Fruit fly (Drosophila melanogaster) whole organism, embryonic: ENCODE measurements around the gene CG42258.
A peak's percentile ranks its signal among the peaks of the same experiment; 100 is the strongest.

Source experiments
- ATbp ChIP-seq: fragments of 200-800 bp; sonication (Bioruptor generic); optimal IDR thresholded peaks from 2 replicates; lab custom pipeline; 2017; ENCODE audit warnings: missing biosample characterization, mild to moderate bottlenecking, missing genetic modification characterization, missing genetic modification reagents
- Ada2b ChIP-seq: fragments of 200-800 bp; sonication (Bioruptor generic); IDR thresholded peaks from 2 replicates; pipeline ENCODE4 v1.3.6; 2022; ENCODE audit warnings: missing biosample characterization, missing genetic modification characterization
- BtbVII ChIP-seq: fragments of 200-800 bp; sonication (Bioruptor generic); optimal IDR thresholded peaks from 3 replicates; lab custom pipeline; 2017; ENCODE audit warnings: missing biosample characterization, mild to moderate bottlenecking, missing genetic modification characterization
- CG10147 ChIP-seq: fragments of 200-800 bp; sonication (Bioruptor generic); optimal IDR thresholded peaks from 2 replicates; lab custom pipeline; 2019; ENCODE audit warnings: missing biosample characterization, mild to moderate bottlenecking, missing genetic modification characterization, moderate library complexity
- CG11456 ChIP-seq: fragments of 200-800 bp; sonication (Bioruptor generic); IDR thresholded peaks from 3 replicates; pipeline ENCODE4 v1.3.6; 2022; ENCODE audit warnings: missing biosample characterization, missing genetic modification characterization
- CG11504 ChIP-seq: fragments of 200-800 bp; sonication (Bioruptor generic); optimal IDR thresholded peaks from 3 replicates; lab custom pipeline; 2019; ENCODE audit warnings: missing biosample characterization, mild to moderate bottlenecking, missing genetic modification characterization, moderate library complexity
- CG17829 ChIP-seq: fragments of 200-800 bp; optimal IDR thresholded peaks from 2 replicates; lab custom pipeline; 2019; ENCODE audit warnings: missing biosample characterization, mild to moderate bottlenecking, missing genetic modification characterization, moderate library complexity
- CG18011 ChIP-seq: fragments of 200-800 bp; sonication (Bioruptor generic); optimal IDR thresholded peaks from 2 replicates; lab custom pipeline; 2017; ENCODE audit warnings: missing biosample characterization, missing genetic modification characterization, mild to moderate bottlenecking, moderate library complexity, missing genotype
- CG2120 ChIP-seq: fragments of 200-800 bp; sonication (Bioruptor generic); optimal IDR thresholded peaks from 3 replicates; lab custom pipeline; 2016; ENCODE audit warnings: missing biosample characterization, missing genetic modification characterization
- CG2678 ChIP-seq: fragments of 200-800 bp; sonication (Bioruptor generic); optimal IDR thresholded peaks from 3 replicates; lab custom pipeline; 2019; ENCODE audit warnings: missing biosample characterization, mild to moderate bottlenecking, missing genetic modification characterization, moderate library complexity
- CG30403 ChIP-seq: fragments of 200-800 bp; sonication (Bioruptor generic); optimal IDR thresholded peaks from 3 replicates; lab custom pipeline; 2016; ENCODE audit warnings: missing biosample characterization, missing genetic modification characterization
- CG34422 ChIP-seq: fragments of 200-800 bp; sonication (Bioruptor generic); IDR thresholded peaks from 3 replicates; pipeline ENCODE4 v1.3.6; 2022; ENCODE audit warnings: missing biosample characterization, missing genetic modification characterization
- CG4424 ChIP-seq: fragments of 200-800 bp; sonication (Bioruptor generic); optimal IDR thresholded peaks from 3 replicates; lab custom pipeline; 2016; ENCODE audit warnings: missing biosample characterization, missing genetic modification characterization
- CG4707 ChIP-seq: fragments of 200-800 bp; sonication (Bioruptor generic); optimal IDR thresholded peaks from 2 replicates; lab custom pipeline; 2018; ENCODE audit warnings: missing biosample characterization, mild to moderate bottlenecking, missing genetic modification characterization, moderate library complexity
- CG4854 ChIP-seq: fragments of 200-800 bp; sonication (Bioruptor generic); optimal IDR thresholded peaks from 2 replicates; lab custom pipeline; 2016; ENCODE audit warnings: missing biosample characterization, missing genetic modification characterization, inconsistent platforms
- CG6813 ChIP-seq: fragments of 200-800 bp; sonication (Bioruptor generic); optimal IDR thresholded peaks from 2 replicates; lab custom pipeline; 2017; ENCODE audit warnings: missing biosample characterization, missing genetic modification characterization, mild to moderate bottlenecking, moderate library complexity, missing genetic modification reagents
- Camta ChIP-seq: fragments of 200-800 bp; sonication (Bioruptor generic); optimal IDR thresholded peaks from 2 replicates; lab custom pipeline; 2016; ENCODE audit warnings: missing biosample characterization, missing genetic modification characterization
- CoRest ChIP-seq: fragments of 200-800 bp; sonication (Bioruptor generic); optimal IDR thresholded peaks from 3 replicates; lab custom pipeline; 2018; ENCODE audit warnings: missing biosample characterization, mild to moderate bottlenecking, missing genetic modification characterization, moderate library complexity
- Dll ChIP-seq: fragments of 200-800 bp; sonication (Bioruptor generic); IDR thresholded peaks from 4 replicates; pipeline ENCODE4 v1.3.6; 2022; ENCODE audit warnings: missing biosample characterization, missing genetic modification characterization; ENCODE audit not compliant: partially characterized antibody
- Dref ChIP-seq: fragments of 200-800 bp; sonication (Bioruptor generic); IDR thresholded peaks from 2 replicates; pipeline ENCODE4 v1.3.6; 2022; ENCODE audit warnings: missing biosample characterization, missing genetic modification characterization
- Ets65A ChIP-seq: fragments of 200-800 bp; sonication (Bioruptor generic); peaks from one replicate; lab custom pipeline; 2016; ENCODE audit warnings: missing biosample characterization, missing genetic modification characterization
- Fer2 ChIP-seq: fragments of 200-800 bp; sonication (Bioruptor generic); optimal IDR thresholded peaks from 2 replicates; lab custom pipeline; 2018; ENCODE audit warnings: missing biosample characterization, mild to moderate bottlenecking, missing genetic modification characterization, moderate library complexity
- Hr3 ChIP-seq: fragments of 200-800 bp; sonication (Bioruptor generic); optimal IDR thresholded peaks from 3 replicates; lab custom pipeline; 2016; ENCODE audit warnings: missing biosample characterization, missing genetic modification characterization
- Max ChIP-seq: fragments of 200-800 bp; sonication (Bioruptor generic); optimal IDR thresholded peaks from 2 replicates; lab custom pipeline; 2016; ENCODE audit warnings: missing biosample characterization, mild to moderate bottlenecking, missing genetic modification characterization
- Med ChIP-seq: fragments of 200-800 bp; sonication (Bioruptor generic); peaks from one replicate; lab custom pipeline; 2016; ENCODE audit warnings: missing biosample characterization, missing genetic modification characterization, mild to moderate bottlenecking, inconsistent platforms, moderate library complexity
- Neu2 ChIP-seq: fragments of 200-800 bp; sonication (Bioruptor generic); optimal IDR thresholded peaks from 3 replicates; lab custom pipeline; 2016; ENCODE audit warnings: missing biosample characterization, missing genetic modification characterization, borderline replicate concordance
- Oli ChIP-seq: fragments of 200-800 bp; sonication (Bioruptor generic); optimal IDR thresholded peaks from 2 replicates; lab custom pipeline; 2018; ENCODE audit warnings: missing biosample characterization, mild to moderate bottlenecking, missing genetic modification characterization, moderate library complexity
- Sox100B ChIP-seq: fragments of 200-800 bp; sonication (Bioruptor generic); optimal IDR thresholded peaks from 3 replicates; lab custom pipeline; 2018; ENCODE audit warnings: missing biosample characterization, mild to moderate bottlenecking, missing genetic modification characterization
- Sox102F ChIP-seq: fragments of 200-800 bp; sonication (Bioruptor generic); optimal IDR thresholded peaks from 2 replicates; lab custom pipeline; 2018; ENCODE audit warnings: missing biosample characterization, mild to moderate bottlenecking, missing genetic modification characterization, moderate library complexity
- Sry-δ ChIP-seq: fragments of 200-800 bp; sonication (Bioruptor generic); optimal IDR thresholded peaks from 2 replicates; lab custom pipeline; 2016; ENCODE audit warnings: missing biosample characterization, missing genetic modification characterization
- Ssrp ChIP-seq: fragments of 200-800 bp; sonication (Bioruptor generic); optimal IDR thresholded peaks from 2 replicates; lab custom pipeline; 2018; ENCODE audit warnings: missing biosample characterization, mild to moderate bottlenecking, missing genetic modification characterization, moderate library complexity
- Usf ChIP-seq: fragments of 200-800 bp; sonication (Bioruptor generic); optimal IDR thresholded peaks from 2 replicates; lab custom pipeline; 2017; ENCODE audit warnings: missing genotype, missing biosample characterization, missing genetic modification characterization
- cg ChIP-seq: fragments of 200-800 bp; sonication (Bioruptor generic); optimal IDR thresholded peaks from 3 replicates; lab custom pipeline; 2019; ENCODE audit warnings: missing biosample characterization, mild to moderate bottlenecking, missing genetic modification characterization, moderate library complexity
- chinmo ChIP-seq: fragments of 200-800 bp; sonication (Bioruptor generic); IDR thresholded peaks from 4 replicates; pipeline ENCODE4 v1.3.6; 2022; ENCODE audit warnings: missing biosample characterization, missing genetic modification characterization; ENCODE audit not compliant: partially characterized antibody
- emc ChIP-seq: fragments of 200-800 bp; sonication (Bioruptor generic); optimal IDR thresholded peaks from 2 replicates; lab custom pipeline; 2016; ENCODE audit warnings: missing biosample characterization, missing genetic modification characterization
- exex ChIP-seq: fragments of 200-800 bp; sonication (Bioruptor generic); optimal IDR thresholded peaks from 4 replicates; lab custom pipeline; 2018; ENCODE audit warnings: missing biosample characterization, mild to moderate bottlenecking, missing genetic modification characterization, moderate library complexity
- grn ChIP-seq: fragments of 200-800 bp; sonication (Bioruptor generic); optimal IDR thresholded peaks from 3 replicates; lab custom pipeline; 2017; ENCODE audit warnings: missing biosample characterization, missing genetic modification characterization
- hkb ChIP-seq, 2 experiments: fragments of 200-800 bp in 1 of 2; fragments of >200 bp in 1 of 2; sonication (Bioruptor generic) in 1 of 2; IDR thresholded peaks in 1 of 2; optimal IDR thresholded peaks in 1 of 2; 2 replicates each; pipeline versions ENCODE4 v1.3.6 to Lab custom; 2017 to 2022; ENCODE audit warnings: missing biosample characterization in 1 of 2, missing genetic modification characterization in 1 of 2
- kni ChIP-seq: fragments of 200-800 bp; sonication (Bioruptor generic); optimal IDR thresholded peaks from 3 replicates; lab custom pipeline; 2017; ENCODE audit warnings: mild to moderate bottlenecking, missing biosample characterization, missing genetic modification reagents, missing genetic modification characterization
- mld ChIP-seq: fragments of 200-800 bp; sonication (Bioruptor generic); IDR thresholded peaks from 3 replicates; pipeline ENCODE4 v1.3.6; 2022; ENCODE audit warnings: missing biosample characterization, missing genetic modification characterization; ENCODE audit not compliant: partially characterized antibody
- nerfin-1 ChIP-seq: fragments of 200-800 bp; sonication (Bioruptor generic); optimal IDR thresholded peaks from 3 replicates; lab custom pipeline; 2019; ENCODE audit warnings: missing biosample characterization, mild to moderate bottlenecking, missing genetic modification characterization, moderate library complexity
- nmo ChIP-seq: fragments of 200-800 bp; sonication (Bioruptor generic); optimal IDR thresholded peaks from 2 replicates; lab custom pipeline; 2018; ENCODE audit warnings: missing biosample characterization, mild to moderate bottlenecking, missing genetic modification characterization, moderate library complexity
- onecut ChIP-seq: fragments of 200-800 bp; sonication (Bioruptor generic); IDR thresholded peaks from 2 replicates; pipeline ENCODE4 v1.3.6; 2022; ENCODE audit warnings: missing biosample characterization, missing genetic modification characterization
- pho ChIP-seq: fragments of 200-800 bp; sonication (Bioruptor generic); optimal IDR thresholded peaks from 2 replicates; lab custom pipeline; 2016; ENCODE audit warnings: missing biosample characterization, missing genetic modification characterization
- scrt ChIP-seq: fragments of 200-800 bp; sonication (Bioruptor generic); optimal IDR thresholded peaks from 2 replicates; lab custom pipeline; 2018; ENCODE audit warnings: missing biosample characterization, mild to moderate bottlenecking, missing genetic modification characterization, moderate library complexity
- sqz ChIP-seq: fragments of 200-800 bp; sonication (Bioruptor generic); optimal IDR thresholded peaks from 3 replicates; lab custom pipeline; 2018; ENCODE audit warnings: missing biosample characterization, mild to moderate bottlenecking, missing genetic modification characterization
- tll ChIP-seq, 2 experiments: fragments of 200-800 bp in 1 of 2; fragments of >200 bp in 1 of 2; sonication (Bioruptor generic) in 1 of 2; optimal IDR thresholded peaks; 2 replicates each; lab custom pipeline; 2017 to 2019; ENCODE audit warnings: missing biosample characterization in 2 of 2, missing genetic modification characterization in 2 of 2, mild to moderate bottlenecking in 1 of 2, moderate library complexity in 1 of 2
- unpg ChIP-seq: fragments of 200-800 bp; sonication (Bioruptor generic); optimal IDR thresholded peaks from 3 replicates; lab custom pipeline; 2018; ENCODE audit warnings: missing biosample characterization, mild to moderate bottlenecking, missing genetic modification characterization, moderate library complexity
- zen2 ChIP-seq: fragments of 200-800 bp; sonication (Bioruptor generic); IDR thresholded peaks from 3 replicates; pipeline ENCODE4 v1.3.6; 2022; ENCODE audit warnings: missing biosample characterization, missing genetic modification characterization; ENCODE audit not compliant: partially characterized antibody

CG42258 gene

DNA sequence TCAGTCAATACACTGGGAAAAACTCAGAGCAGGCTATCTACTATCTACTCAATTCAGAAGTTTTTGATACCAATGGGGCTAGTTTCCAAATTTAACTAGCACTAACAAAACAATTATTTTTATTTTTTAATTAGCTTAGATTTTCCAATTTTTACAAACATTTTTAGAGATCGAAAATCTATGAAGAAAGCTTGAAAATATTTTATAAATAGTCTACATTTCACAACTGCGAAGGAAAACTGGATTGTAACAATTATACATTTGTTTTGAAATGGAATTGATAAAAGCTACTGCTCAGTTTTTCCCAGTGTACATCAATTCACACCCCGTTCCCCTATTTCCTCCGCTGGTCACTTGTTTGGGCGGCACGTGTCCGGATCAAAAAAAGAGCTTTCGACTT lies 15.5 kb upstream of the CG42258 start:
- TF ChIP-seq Sry-δ (GFP tag; lab: Kevin White, UChicago) (no peak), CG2120 (GFP tag; lab: Kevin White, UChicago) (peak; percentile 4), kni (no peak), nmo (GFP tag; lab: Kevin White, UChicago) (peak; percentile 17), CG34422 (no peak), Sox102F (GFP tag; lab: Kevin White, UChicago) (peak; percentile 56), unpg (GFP tag; lab: Kevin White, UChicago) (no peak), Fer2 (tag; lab: Kevin White, UChicago) (no peak), Ada2b (0 out of 2 replicates have a peak, but pooled peaks have one; percentile 10), CG2678 (tag; lab: Kevin White, UChicago) (peak; percentile 45), hkb (optimal IDR thresholded peaks at IDR 0.05; lab: Kevin White, UChicago) (no peak), hkb (GFP tag; IDR thresholded peaks at IDR 0.05; lab: Robert Waterston, UW) (peak; percentile 34), CoRest (tag; lab: Kevin White, UChicago) (peak; percentile 13), CG30403 (GFP tag; lab: Kevin White, UChicago) (peak; percentile 26), CG17829 (no peak), grn (GFP tag; lab: Kevin White, UChicago) (no peak), Neu2 (GFP tag; lab: Kevin White, UChicago) (no peak), sqz (GFP tag; lab: Kevin White, UChicago) (no peak), CG4854 (GFP tag; lab: Kevin White, UChicago) (no peak), Dref (GFP tag; lab: Robert Waterston, UW) (no peak), exex (tag; lab: Kevin White, UChicago) (no peak), Max (GFP tag; lab: Kevin White, UChicago) (no peak), Oli (tag; lab: Kevin White, UChicago) (peak; percentile 25), CG6813 (GFP tag; lab: Kevin White, UChicago) (no peak), Dll (GFP tag; lab: Robert Waterston, UW) (no peak), Camta (GFP tag; lab: Kevin White, UChicago) (no peak), chinmo (GFP tag; lab: Robert Waterston, UW) (no peak), cg (GFP tag; lab: Kevin White, UChicago) (no peak), tll (GFP tag; optimal IDR thresholded peaks at IDR 0.05; lab: Kevin White, UChicago) (no peak), onecut (GFP tag; lab: Robert Waterston, UW) (no peak), Ssrp (peak; percentile 29), CG11504 (tag; lab: Kevin White, UChicago) (peak; percentile 41), CG4707 (no peak), Sox100B (GFP tag; lab: Kevin White, UChicago) (peak; percentile 44), Hr3 (GFP tag; lab: Kevin White, UChicago) (no peak), pho (no peak), mld (GFP tag; lab: Robert Waterston, UW) (no peak), Med (GFP tag; lab: Kevin White, UChicago) (no peak), nerfin-1 (tag; lab: Kevin White, UChicago) (no peak), emc (GFP tag; lab: Kevin White, UChicago) (no peak), CG11456 (GFP tag; lab: Robert Waterston, UW) (no peak), zen2 (GFP tag; lab: Robert Waterston, UW) (no peak), CG4424 (GFP tag; lab: Kevin White, UChicago) (peak; percentile 7), scrt (GFP tag; lab: Kevin White, UChicago) (no peak), ATbp (GFP tag; lab: Kevin White, UChicago) (no peak), BtbVII (GFP tag; lab: Kevin White, UChicago) (no peak), Ets65A (GFP tag; lab: Kevin White, UChicago) (peak; percentile 42), Usf (GFP tag; lab: Kevin White, UChicago) (no peak), CG18011 (GFP tag; lab: Kevin White, UChicago) (no peak), CG10147 (no peak)
